Worm (Caenorhabditis elegans): ENCODE data around the gene R10E4.1.

Gene R10E4.1

DNA sequence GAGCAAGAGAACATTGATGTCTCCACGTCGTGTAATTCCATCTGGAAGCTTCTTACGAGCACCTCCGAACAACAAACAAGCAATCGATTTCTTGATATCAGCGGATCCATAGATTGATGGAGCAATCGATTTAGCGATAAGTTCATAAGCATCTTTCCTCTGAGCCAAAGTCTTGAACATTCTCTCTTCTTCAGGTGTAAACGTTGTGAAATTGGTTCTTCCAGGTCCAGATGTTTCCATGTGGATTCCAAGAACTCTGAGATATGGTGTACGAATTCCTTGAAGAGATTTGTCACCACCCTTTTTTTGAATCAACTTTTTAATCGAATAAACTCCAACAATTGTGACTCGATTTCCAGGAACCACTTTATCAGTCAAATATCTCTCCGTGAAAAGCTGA lies 20.4 kb downstream of the R10E4.1 start:
- TF ChIP-seq nhr-237 (tag; optimal IDR thresholded peaks at IDR 0.05) (no peak), hlh-1 (tag; optimal IDR thresholded peaks at IDR 0.05) (no peak), flh-1 (GFP tag; optimal IDR thresholded peaks at IDR 0.05) (no peak), drap-1 (GFP tag; optimal IDR thresholded peaks at IDR 0.05) (no peak), unc-62 (GFP tag; optimal IDR thresholded peaks at IDR 0.05) (no peak), sptf-1 (tag; optimal IDR thresholded peaks at IDR 0.05) (no peak)

DNA sequence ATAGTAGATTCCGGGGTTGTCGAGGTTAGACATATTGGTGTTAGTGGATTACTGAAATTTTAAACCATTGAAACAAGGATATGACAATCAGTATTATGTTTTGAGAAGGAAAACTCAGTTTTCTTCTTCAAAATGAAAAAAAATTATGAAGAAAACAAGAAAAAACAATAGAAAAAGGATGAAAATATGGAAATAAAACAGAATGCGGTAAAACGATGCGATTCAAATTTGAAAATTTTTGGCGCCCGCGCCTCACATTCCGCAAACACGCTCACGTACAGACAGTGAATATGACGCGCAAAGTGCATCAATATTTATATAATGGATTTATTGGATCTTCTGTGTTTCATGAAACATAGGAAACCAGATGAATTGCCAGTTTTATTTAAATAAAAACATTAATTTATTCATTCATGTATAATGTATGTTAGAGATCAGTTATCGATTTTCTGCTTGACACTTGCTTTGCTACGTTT lies 21.7 kb downstream of the R10E4.1 start, which contains the start of gene mcm-5:
TSS of gene mcm-5 (minus strand) at position 51 of the 476 bp plus-strand sequence.
- TF ChIP-seq sem-2 (GFP tag; optimal IDR thresholded peaks at IDR 0.05) = no peak
- TF ChIP-seq nhr-12 (tag; optimal IDR thresholded peaks at IDR 0.05) = no peak
- TF ChIP-seq lsy-2 (tag; optimal IDR thresholded peaks at IDR 0.05) = peak; percentile 30
- peak; percentile 22 for TF ChIP-seq ceh-39 (tag; optimal IDR thresholded peaks at IDR 0.05)
- no peak for TF ChIP-seq lin-32 (GFP tag; optimal IDR thresholded peaks at IDR 0.05)
- no peak for TF ChIP-seq zip-8 (tag; optimal IDR thresholded peaks at IDR 0.05)
- no peak for TF ChIP-seq mls-2 (tag; optimal IDR thresholded peaks at IDR 0.05)
- peak; percentile 67 for TF ChIP-seq mep-1 (tag; optimal IDR thresholded peaks at IDR 0.05)
- TF ChIP-seq nhr-237 (tag; optimal IDR thresholded peaks at IDR 0.05) = no peak
- peak; percentile 56 for TF ChIP-seq ces-1 (GFP tag; optimal IDR thresholded peaks at IDR 0.05)
- no peak for TF ChIP-seq ham-2 (GFP tag; optimal IDR thresholded peaks at IDR 0.05)
- TF ChIP-seq unc-62 (GFP tag; optimal IDR thresholded peaks at IDR 0.05) = no peak
- TF ChIP-seq unc-39 (tag; optimal IDR thresholded peaks at IDR 0.05) = no peak
- no peak for TF ChIP-seq elt-1 (tag; optimal IDR thresholded peaks at IDR 0.05; ENCODE audit: borderline replicate concordance, insufficient read depth)
- TF ChIP-seq ceh-43 (GFP tag; optimal IDR thresholded peaks at IDR 0.05) = no peak
- TF ChIP-seq nhr-28 (tag; optimal IDR thresholded peaks at IDR 0.05) = no peak
- TF ChIP-seq hlh-1 (tag; optimal IDR thresholded peaks at IDR 0.05) = no peak

DNA sequence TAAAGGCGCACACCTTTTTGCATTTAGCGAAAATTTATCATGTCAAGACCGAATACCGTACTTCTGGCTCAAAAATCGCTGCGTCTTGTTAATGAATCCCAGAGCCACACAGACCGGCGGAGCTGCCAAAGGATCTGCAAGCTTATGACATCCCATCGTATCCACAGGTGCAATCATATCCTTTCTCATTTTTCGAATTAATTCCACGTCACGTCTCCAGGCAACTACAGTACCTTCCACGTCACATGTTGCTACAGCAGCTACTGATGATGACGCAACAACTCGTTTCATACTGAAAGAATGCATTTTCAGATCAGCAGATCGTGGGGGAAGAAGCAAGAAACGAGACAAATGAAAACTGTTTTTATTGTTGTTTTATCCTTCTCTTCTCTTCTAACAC lies 23.6 kb downstream of the R10E4.1 start, which contains the start of gene R10E4.6:
TSS of gene R10E4.6 (plus strand) at position 301 of the 400 bp plus-strand sequence.
- TF ChIP-seq ham-2 (GFP tag; optimal IDR thresholded peaks at IDR 0.05) (no peak), zip-8 (tag; optimal IDR thresholded peaks at IDR 0.05) (peak; percentile 88), elt-1 (tag; optimal IDR thresholded peaks at IDR 0.05; ENCODE audit: borderline replicate concordance, insufficient read depth) (no peak)

DNA sequence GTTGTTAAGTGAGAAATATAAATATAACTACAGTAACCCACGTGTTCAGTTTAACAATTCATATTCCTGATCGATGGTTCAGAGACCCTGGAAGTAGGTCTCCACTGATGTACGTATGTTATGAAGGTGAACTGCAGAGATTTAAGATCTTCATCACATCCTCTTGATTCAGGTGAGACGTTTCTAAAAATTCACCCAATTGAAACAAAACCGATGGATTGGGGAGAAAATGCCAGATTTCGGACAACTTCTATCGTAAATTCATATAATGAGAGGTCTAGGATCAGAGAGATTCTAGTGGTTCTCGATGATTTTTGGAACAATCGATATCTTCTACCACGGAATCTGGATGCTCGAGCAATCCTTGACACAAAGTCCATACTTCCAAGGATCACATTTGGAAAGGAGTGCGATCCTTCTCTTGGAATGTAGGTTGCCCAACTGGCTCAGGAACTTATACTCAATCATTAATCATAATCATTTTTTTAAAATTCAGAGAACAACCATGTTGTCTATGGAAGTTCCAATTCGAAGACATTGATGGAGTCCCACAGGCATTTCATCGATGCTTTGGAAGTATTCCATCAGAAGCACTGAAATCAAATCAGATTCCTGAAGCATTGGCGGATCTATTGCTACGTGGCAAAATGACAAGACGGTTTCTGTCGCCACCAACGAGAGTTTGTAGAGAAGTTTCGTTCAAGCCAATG lies 24.8 kb downstream of the R10E4.1 start, which contains the start of the genes nth-1 and R10E4.7:
TSS of gene nth-1 (minus strand) at position 101 of the 710 bp plus-strand sequence.
TSS of gene R10E4.7 (plus strand) at position 660 of the 710 bp plus-strand sequence.
- TF ChIP-seq mep-1 (tag; optimal IDR thresholded peaks at IDR 0.05) = no peak
- TF ChIP-seq sptf-1 (tag; optimal IDR thresholded peaks at IDR 0.05) = no peak
- TF ChIP-seq unc-120 (tag; optimal IDR thresholded peaks at IDR 0.05; ENCODE audit: poor library complexity, severe bottlenecking) = no peak
- TF ChIP-seq pha-4 (tag; optimal IDR thresholded peaks at IDR 0.05) = no peak
- TF ChIP-seq lin-32 (GFP tag; optimal IDR thresholded peaks at IDR 0.05) = no peak
- no peak for TF ChIP-seq ces-1 (GFP tag; optimal IDR thresholded peaks at IDR 0.05)
- no peak for TF ChIP-seq ceh-39 (tag; optimal IDR thresholded peaks at IDR 0.05)
- no peak for TF ChIP-seq tbx-8 (GFP tag; optimal IDR thresholded peaks at IDR 0.05)
- TF ChIP-seq ceh-83 (GFP tag; optimal IDR thresholded peaks at IDR 0.05) = no peak

DNA sequence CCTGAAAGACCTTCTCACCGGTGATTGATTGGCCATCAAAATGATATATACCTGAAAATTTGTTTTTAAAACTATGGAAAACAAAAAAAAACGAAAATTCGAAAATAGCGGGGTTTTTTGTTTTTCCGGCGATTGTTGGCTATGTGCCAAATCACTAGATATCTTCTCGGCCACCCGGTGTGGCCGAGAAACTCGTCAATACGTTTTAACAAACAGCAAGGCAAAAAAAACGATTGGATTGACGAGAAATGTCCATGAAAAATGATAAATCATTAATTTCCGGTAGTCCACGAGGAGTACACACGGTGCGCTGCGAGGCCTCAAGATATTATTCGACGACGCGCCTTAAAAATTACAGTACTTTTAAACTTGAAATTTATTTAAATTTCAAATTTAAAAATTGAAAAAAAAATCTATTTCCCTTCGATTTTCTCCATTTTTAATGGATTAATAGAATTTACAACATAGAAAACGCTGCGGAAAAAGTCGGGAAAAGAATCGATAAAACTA lies 31.5 kb downstream of the R10E4.1 start, which contains the start of gene R10E4.11:
TSS of gene R10E4.11 (minus strand) at position 51 of the 510 bp plus-strand sequence.
- TF ChIP-seq unc-39 (tag; optimal IDR thresholded peaks at IDR 0.05) (no peak), ceh-39 (tag; optimal IDR thresholded peaks at IDR 0.05) (peak; percentile 13)

DNA sequence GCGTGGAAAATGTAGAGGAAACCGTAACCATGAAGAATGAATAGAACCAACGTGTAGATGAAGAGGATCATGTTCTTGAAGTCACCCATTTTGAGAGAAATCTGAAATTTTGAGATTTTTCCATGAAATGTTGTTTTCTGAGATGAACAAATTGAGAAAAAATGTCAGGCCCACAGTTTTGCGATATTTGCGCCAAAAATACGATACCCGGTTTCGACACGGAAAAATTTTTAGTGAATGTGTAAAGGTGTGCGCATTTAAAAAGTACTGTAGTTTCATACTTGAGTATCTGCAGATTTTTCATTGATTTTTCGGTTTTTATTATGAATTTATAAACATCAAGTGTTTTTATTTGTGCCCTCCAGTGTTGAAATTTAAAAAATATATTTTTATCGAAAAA lies 32.8 kb downstream of the R10E4.1 start, which contains the start of gene R10E4.9:
TSS of gene R10E4.9 (minus strand) at position 101 of the 400 bp plus-strand sequence.
- no peak for TF ChIP-seq mep-1 (tag; optimal IDR thresholded peaks at IDR 0.05)
- no peak for TF ChIP-seq ces-1 (GFP tag; optimal IDR thresholded peaks at IDR 0.05)
- no peak for TF ChIP-seq mls-2 (tag; optimal IDR thresholded peaks at IDR 0.05)
- TF ChIP-seq unc-120 (tag; optimal IDR thresholded peaks at IDR 0.05; ENCODE audit: poor library complexity, severe bottlenecking) = no peak
- TF ChIP-seq hlh-1 (tag; optimal IDR thresholded peaks at IDR 0.05) = no peak
- TF ChIP-seq lin-32 (GFP tag; optimal IDR thresholded peaks at IDR 0.05) = no peak

All from whole organism, mixed stage, embryonic.